Worm (Caenorhabditis elegans) whole organism, late embryonic: Measurements from ENCODE around the gene ZK1290.1.

Experiments
- dmd-4 ChIP-seq: sonication (generic microtip); optimal IDR thresholded peaks from 2 replicates; lab custom pipeline; 2016; ENCODE audit warnings: borderline replicate concordance, missing genetic modification characterization, missing compliant biosample characterization
- hlh-15 ChIP-seq: sonication (generic microtip); optimal IDR thresholded peaks from 2 replicates; lab custom pipeline; 2016; ENCODE audit warnings: missing genetic modification characterization, missing compliant biosample characterization
- lin-11 ChIP-seq: fragments of 200-800 bp; sonication (Bioruptor generic); optimal IDR thresholded peaks from 2 replicates; lab custom pipeline; 2018; ENCODE audit warnings: mild to moderate bottlenecking, missing genetic modification characterization, missing compliant biosample characterization
- pha-4 ChIP-seq: fragments of 150-350 bp; optimal IDR thresholded peaks from 2 replicates; lab custom pipeline; 2018; ENCODE audit warnings: missing biosample characterization, missing genetic modification reagents, missing genetic modification characterization
- sox-4 ChIP-seq: sonication (generic microtip); optimal IDR thresholded peaks from 2 replicates; lab custom pipeline; 2017; ENCODE audit warnings: mild to moderate bottlenecking, missing genetic modification characterization, inconsistent platforms, missing compliant biosample characterization
- unc-86 ChIP-seq: sonication (generic microtip); optimal IDR thresholded peaks from 2 replicates; lab custom pipeline; 2016; ENCODE audit warnings: missing genetic modification characterization, missing compliant biosample characterization
- zip-5 ChIP-seq: sonication (generic microtip); optimal IDR thresholded peaks from 2 replicates; lab custom pipeline; 2016; ENCODE audit warnings: missing genetic modification characterization, missing compliant biosample characterization

- TF ChIP-seq lin-11 (tag; lab: Kevin White, UChicago) (no peak), unc-86 (tag; lab: Kevin White, UChicago) (no peak), dmd-4 (tag; lab: Kevin White, UChicago) (no peak), zip-5 (tag; lab: Kevin White, UChicago) (no peak), sox-4 (tag; lab: Kevin White, UChicago) (no peak), hlh-15 (tag; lab: Kevin White, UChicago) (no peak), pha-4 (tag; lab: Kevin White, UChicago) (no peak)
These were observed 22.0 kb downstream of the ZK1290.1 start, which contains the start of gene mks-3 for ce11 chrII:7583555-7583954.
